Fruit fly (Drosophila melanogaster) whole organism, embryonic: ENCODE data around the gene CG10674.
A peak's percentile ranks its signal among the peaks of the same experiment; 100 is the strongest.

Experiments used
- Aef1 ChIP-seq: fragments of 200-800 bp; sonication (Bioruptor generic); IDR thresholded peaks from 3 replicates; pipeline ENCODE4 v1.3.6; 2022; ENCODE audit warnings: missing biosample characterization, missing genetic modification characterization
- CG1024 ChIP-seq: fragments of 200-800 bp; sonication (Bioruptor generic); IDR thresholded peaks from 2 replicates; pipeline ENCODE4 v1.3.6; 2022; ENCODE audit warnings: missing biosample characterization, missing genetic modification characterization
- CG10959 ChIP-seq: fragments of 200-800 bp; sonication (Bioruptor generic); IDR thresholded peaks from 2 replicates; pipeline ENCODE4 v1.3.6; 2022; ENCODE audit warnings: missing biosample characterization, missing genetic modification characterization
- CG11093 ChIP-seq: fragments of 200-800 bp; sonication (Bioruptor generic); IDR thresholded peaks from 3 replicates; pipeline ENCODE4 v1.3.6; 2022; ENCODE audit warnings: missing biosample characterization, missing genetic modification characterization
- CG11695 ChIP-seq: fragments of 200-800 bp; sonication (Bioruptor generic); IDR thresholded peaks from 3 replicates; pipeline ENCODE4 v1.3.6; 2022; ENCODE audit warnings: missing biosample characterization, missing genetic modification characterization
- CG12155 ChIP-seq: fragments of 200-800 bp; sonication (Bioruptor generic); optimal IDR thresholded peaks from 3 replicates; lab custom pipeline; 2016; ENCODE audit warnings: missing biosample characterization, missing genetic modification characterization
- CG1529 ChIP-seq: fragments of 200-800 bp; sonication (Bioruptor generic); optimal IDR thresholded peaks from 3 replicates; lab custom pipeline; 2018; ENCODE audit warnings: missing biosample characterization, missing genetic modification characterization
- CG17359 ChIP-seq: fragments of 200-800 bp; sonication (Bioruptor generic); optimal IDR thresholded peaks from 3 replicates; lab custom pipeline; 2018; ENCODE audit warnings: missing biosample characterization, mild to moderate bottlenecking, missing genetic modification characterization, moderate library complexity
- CG1832 ChIP-seq: fragments of 200-800 bp; sonication (Bioruptor generic); optimal IDR thresholded peaks from 2 replicates; lab custom pipeline; 2017; ENCODE audit warnings: missing biosample characterization, mild to moderate bottlenecking, missing genetic modification characterization, inconsistent platforms
- CG2202 ChIP-seq: fragments of 200-800 bp; sonication (Bioruptor generic); optimal IDR thresholded peaks from 2 replicates; lab custom pipeline; 2018; ENCODE audit warnings: missing biosample characterization, mild to moderate bottlenecking, missing genetic modification characterization
- CG2889 ChIP-seq: fragments of 200-800 bp; sonication (Bioruptor generic); IDR thresholded peaks from 3 replicates; pipeline ENCODE4 v1.3.6; 2022; ENCODE audit warnings: missing biosample characterization, missing genetic modification characterization
- CG30020 ChIP-seq: fragments of 200-800 bp; optimal IDR thresholded peaks from 2 replicates; lab custom pipeline; 2019; ENCODE audit warnings: missing biosample characterization, mild to moderate bottlenecking, missing genetic modification characterization, moderate library complexity
- CG30403 ChIP-seq: fragments of 200-800 bp; sonication (Bioruptor generic); optimal IDR thresholded peaks from 3 replicates; lab custom pipeline; 2016; ENCODE audit warnings: missing biosample characterization, missing genetic modification characterization
- CG32767 ChIP-seq: fragments of 200-800 bp; sonication (Bioruptor generic); IDR thresholded peaks from 2 replicates; pipeline ENCODE4 v1.3.6; 2022; ENCODE audit warnings: missing biosample characterization, missing genetic modification characterization
- CG3726 ChIP-seq: fragments of 200-800 bp; sonication (Bioruptor generic); IDR thresholded peaks from 3 replicates; pipeline ENCODE4, ENCODE4 v1.3.6; 2022; ENCODE audit warnings: missing biosample characterization, missing genetic modification characterization
- CG4282 ChIP-seq: fragments of 200-800 bp; sonication (Bioruptor generic); optimal IDR thresholded peaks from 2 replicates; lab custom pipeline; 2016; ENCODE audit warnings: missing biosample characterization, missing genetic modification characterization
- CG4360 ChIP-seq: fragments of 200-800 bp; sonication (Bioruptor generic); IDR thresholded peaks from 2 replicates; pipeline ENCODE4 v1.3.6; 2022; ENCODE audit warnings: missing biosample characterization, missing genetic modification characterization
- CG4730 ChIP-seq: fragments of 200-800 bp; sonication (Bioruptor generic); IDR thresholded peaks from 2 replicates; pipeline ENCODE4 v1.3.6; 2022; ENCODE audit warnings: missing biosample characterization, missing genetic modification characterization
- CG6765 ChIP-seq: fragments of 200-800 bp; sonication (Bioruptor generic); optimal IDR thresholded peaks from 3 replicates; lab custom pipeline; 2017; ENCODE audit warnings: missing biosample characterization, mild to moderate bottlenecking, missing genetic modification characterization
- CG8388 ChIP-seq: fragments of 200-800 bp; sonication (Bioruptor generic); optimal IDR thresholded peaks from 2 replicates; lab custom pipeline; 2019; ENCODE audit warnings: missing biosample characterization, mild to moderate bottlenecking, missing genetic modification characterization, moderate library complexity
- CG9215 ChIP-seq: fragments of 200-800 bp; sonication (Bioruptor generic); IDR thresholded peaks from 2 replicates; pipeline ENCODE4 v1.3.6; 2022; ENCODE audit warnings: missing biosample characterization, missing genetic modification characterization
- CG9932 ChIP-seq: fragments of 200-800 bp; sonication (Bioruptor generic); IDR thresholded peaks from 2 replicates; pipeline ENCODE4 v1.3.6; 2022; ENCODE audit warnings: missing biosample characterization, missing genetic modification characterization
- Chrac-16 ChIP-seq: fragments of 200-800 bp; sonication (Bioruptor generic); optimal IDR thresholded peaks from 3 replicates; lab custom pipeline; 2016; ENCODE audit warnings: missing biosample characterization, missing genetic modification characterization
- Deaf1 ChIP-seq: fragments of 200-800 bp; optimal IDR thresholded peaks from 3 replicates; lab custom pipeline; 2019; ENCODE audit warnings: missing biosample characterization, mild to moderate bottlenecking, missing genetic modification characterization, moderate library complexity
- Dek ChIP-seq: fragments of 200-800 bp; sonication (Bioruptor generic); optimal IDR thresholded peaks from 3 replicates; lab custom pipeline; 2019; ENCODE audit warnings: missing biosample characterization, mild to moderate bottlenecking, missing genetic modification characterization, moderate library complexity
- Dfd ChIP-seq, 2 experiments: fragments of >200 bp; optimal IDR thresholded peaks; 2 replicates each; lab custom pipeline; 2017; ENCODE audit warnings: missing biosample characterization in 2 of 2, missing genetic modification characterization in 2 of 2
- Hey ChIP-seq: fragments of 200-800 bp; sonication (Bioruptor generic); optimal IDR thresholded peaks from 3 replicates; lab custom pipeline; 2018; ENCODE audit warnings: missing biosample characterization, mild to moderate bottlenecking, missing genetic modification characterization
- Hr39 ChIP-seq: fragments of >200 bp; optimal IDR thresholded peaks from 2 replicates; lab custom pipeline; 2017
- Lim3 ChIP-seq: fragments of 200-800 bp; sonication (Bioruptor generic); IDR thresholded peaks from 2 replicates; pipeline ENCODE4 v1.3.6; 2022; ENCODE audit warnings: missing biosample characterization, missing genetic modification characterization
- Scr ChIP-seq: fragments of 200-800 bp; sonication (Bioruptor generic); IDR thresholded peaks from 2 replicates; pipeline ENCODE4 v1.3.6; 2022; ENCODE audit warnings: missing biosample characterization, missing genetic modification characterization; ENCODE audit not compliant: partially characterized antibody
- ato ChIP-seq: fragments of 200-800 bp; sonication (Bioruptor generic); IDR thresholded peaks from 2 replicates; pipeline ENCODE4 v1.3.6; 2022; ENCODE audit warnings: missing biosample characterization, missing genetic modification characterization; ENCODE audit not compliant: partially characterized antibody
- cg ChIP-seq: fragments of 200-800 bp; sonication (Bioruptor generic); optimal IDR thresholded peaks from 3 replicates; lab custom pipeline; 2019; ENCODE audit warnings: missing biosample characterization, mild to moderate bottlenecking, missing genetic modification characterization, moderate library complexity
- crc ChIP-seq: fragments of 200-800 bp; sonication (Bioruptor generic); optimal IDR thresholded peaks from 2 replicates; lab custom pipeline; 2016; ENCODE audit warnings: missing biosample characterization, missing genetic modification characterization
- gcm2 ChIP-seq: fragments of 200-800 bp; sonication (Bioruptor generic); optimal IDR thresholded peaks from 2 replicates; lab custom pipeline; 2016; ENCODE audit warnings: missing biosample characterization, missing genetic modification characterization
- grau ChIP-seq: fragments of 200-800 bp; optimal IDR thresholded peaks from 3 replicates; lab custom pipeline; 2019; ENCODE audit warnings: missing biosample characterization, mild to moderate bottlenecking, missing genetic modification characterization, moderate library complexity
- grn ChIP-seq: fragments of 200-800 bp; sonication (Bioruptor generic); optimal IDR thresholded peaks from 3 replicates; lab custom pipeline; 2017; ENCODE audit warnings: missing biosample characterization, missing genetic modification characterization
- insv ChIP-seq, 2 experiments: fragments of 200-800 bp; sonication (Bioruptor generic); optimal IDR thresholded peaks; 3 replicates each; lab custom pipeline; 2016 to 2018; ENCODE audit warnings: missing biosample characterization in 2 of 2, missing genetic modification characterization in 2 of 2
- kni ChIP-seq: fragments of 200-800 bp; sonication (Bioruptor generic); optimal IDR thresholded peaks from 3 replicates; lab custom pipeline; 2017; ENCODE audit warnings: mild to moderate bottlenecking, missing biosample characterization, missing genetic modification reagents, missing genetic modification characterization
- nerfin-1 ChIP-seq: fragments of 200-800 bp; sonication (Bioruptor generic); optimal IDR thresholded peaks from 3 replicates; lab custom pipeline; 2019; ENCODE audit warnings: missing biosample characterization, mild to moderate bottlenecking, missing genetic modification characterization, moderate library complexity
- nmo ChIP-seq: fragments of 200-800 bp; sonication (Bioruptor generic); optimal IDR thresholded peaks from 2 replicates; lab custom pipeline; 2018; ENCODE audit warnings: missing biosample characterization, mild to moderate bottlenecking, missing genetic modification characterization, moderate library complexity
- pb ChIP-seq: fragments of 200-800 bp; sonication (Bioruptor generic); optimal IDR thresholded peaks from 3 replicates; lab custom pipeline; 2016; ENCODE audit warnings: missing biosample characterization, missing genetic modification characterization
- peb ChIP-seq: fragments of 200-800 bp; sonication (Bioruptor generic); IDR thresholded peaks from 2 replicates; pipeline ENCODE4 v1.3.6; 2022; ENCODE audit warnings: missing biosample characterization, missing genetic modification characterization
- pfk ChIP-seq: fragments of 200-800 bp; sonication (Bioruptor generic); optimal IDR thresholded peaks from 2 replicates; lab custom pipeline; 2018; ENCODE audit warnings: missing biosample characterization, mild to moderate bottlenecking, missing genetic modification characterization, moderate library complexity
- row ChIP-seq: fragments of 200-800 bp; sonication (Bioruptor generic); IDR thresholded peaks from 3 replicates; pipeline ENCODE4 v1.3.6; 2022; ENCODE audit warnings: missing biosample characterization, missing genetic modification characterization
- slp2 ChIP-seq: fragments of 200-800 bp; sonication (Bioruptor generic); optimal IDR thresholded peaks from 2 replicates; lab custom pipeline; 2016; ENCODE audit warnings: missing biosample characterization, missing genetic modification characterization
- sr ChIP-seq: fragments of 200-800 bp; sonication (Bioruptor generic); IDR thresholded peaks from 3 replicates; pipeline ENCODE4 v1.3.6; 2022; ENCODE audit warnings: missing biosample characterization, missing genetic modification characterization
- tgo ChIP-seq: fragments of 200-800 bp; sonication (Bioruptor generic); IDR thresholded peaks from 3 replicates; pipeline ENCODE4 v1.3.6; 2022; ENCODE audit warnings: missing biosample characterization, missing genetic modification characterization
- unpg ChIP-seq: fragments of 200-800 bp; sonication (Bioruptor generic); optimal IDR thresholded peaks from 3 replicates; lab custom pipeline; 2018; ENCODE audit warnings: missing biosample characterization, mild to moderate bottlenecking, missing genetic modification characterization, moderate library complexity
- wek ChIP-seq: fragments of 200-800 bp; sonication (Bioruptor generic); optimal IDR thresholded peaks from 3 replicates; lab custom pipeline; 2018; ENCODE audit warnings: missing biosample characterization, mild to moderate bottlenecking, missing genetic modification characterization, moderate library complexity
- zfh1 ChIP-seq: fragments of 200-800 bp; sonication (Bioruptor generic); IDR thresholded peaks from 3 replicates; pipeline ENCODE4 v1.3.6; 2022; ENCODE audit warnings: missing biosample characterization, missing genetic modification characterization

The CG10674 gene

DNA sequence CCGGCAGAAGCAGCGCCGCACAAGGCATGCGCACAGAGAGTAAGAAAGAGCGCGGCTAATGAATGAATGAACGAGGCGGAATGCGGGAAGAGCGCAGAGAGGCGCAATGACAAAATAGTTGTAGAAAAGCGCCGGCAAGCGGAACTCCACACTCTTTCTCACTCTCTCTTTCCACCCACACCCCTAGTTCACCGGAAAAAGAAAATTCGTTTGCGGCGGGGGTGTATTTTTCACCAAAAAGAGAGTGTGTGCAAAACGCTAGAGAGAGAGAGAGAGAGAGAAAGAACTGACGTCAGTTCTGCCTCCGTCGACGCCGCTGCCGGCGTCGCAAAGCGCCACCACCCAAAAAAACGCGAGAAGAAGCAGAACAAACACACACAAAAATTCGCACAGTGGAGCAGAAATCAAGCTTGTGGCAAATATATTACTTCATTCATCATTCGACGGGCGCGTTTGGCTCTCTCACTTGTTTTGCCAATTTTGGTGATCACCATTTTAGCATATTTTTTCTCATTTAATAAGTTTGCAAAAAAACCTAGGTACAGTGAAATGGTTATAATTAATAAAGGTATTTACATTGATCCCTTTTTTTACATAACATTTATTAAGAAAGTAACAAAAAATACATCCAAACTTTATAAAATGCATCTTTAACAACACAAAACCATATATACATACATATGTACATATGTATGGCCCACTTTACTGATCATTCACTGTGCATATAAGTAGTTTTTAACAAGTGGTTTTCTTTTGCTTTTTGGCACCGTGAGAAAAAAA, 49.0 kb upstream of the CG10674 start (continued):
- TF ChIP-seq CG3726, result no peak
- peak; percentile 31 for TF ChIP-seq CG4282
- no peak for TF ChIP-seq grn (GFP tag; lab: Kevin White, UChicago)
- peak; percentile 37 for TF ChIP-seq Chrac-16 (GFP tag; lab: Kevin White, UChicago)
- TF ChIP-seq ato, result no peak
- no peak for TF ChIP-seq CG1024
- TF ChIP-seq CG1529 (GFP tag; lab: Kevin White, UChicago), result peak; percentile 23
- TF ChIP-seq gcm2 (GFP tag; lab: Kevin White, UChicago), result peak; percentile 19
- peak; percentile 42; the same call in 1 of the 2 replicates for TF ChIP-seq CG32767 (GFP tag; lab: Robert Waterston, UW)
- TF ChIP-seq CG4730 (GFP tag; lab: Robert Waterston, UW), result no peak
- peak; percentile 35; the same call in 1 of the 3 replicates for TF ChIP-seq tgo
- TF ChIP-seq Scr (GFP tag; lab: Robert Waterston, UW), result peak; percentile 47
- peak; percentile 73 for TF ChIP-seq grau (tag; lab: Kevin White, UChicago)
- TF ChIP-seq CG9932 (GFP tag; lab: Robert Waterston, UW), result peak; percentile 64
- TF ChIP-seq nerfin-1, result peak; percentile 90
- TF ChIP-seq CG12155 (GFP tag; lab: Kevin White, UChicago), result peak; percentile 55
- 0 out of 3 replicates have a peak, but pooled peaks have one; percentile 34 for TF ChIP-seq Aef1 (GFP tag; lab: Robert Waterston, UW)
- 0 out of 3 replicates have a peak, but pooled peaks have one; percentile 20 for TF ChIP-seq zfh1 (GFP tag; lab: Robert Waterston, UW)
- peak; percentile 63 for TF ChIP-seq row (GFP tag; lab: Robert Waterston, UW)
- no peak for TF ChIP-seq crc (GFP tag; lab: Kevin White, UChicago)
- peak; percentile 17 for TF ChIP-seq CG8388 (GFP tag; lab: Kevin White, UChicago)
- no peak for TF ChIP-seq peb
- TF ChIP-seq slp2 (GFP tag; lab: Kevin White, UChicago), result peak; percentile 11
- TF ChIP-seq cg (GFP tag; lab: Kevin White, UChicago), result peak; percentile 15
- TF ChIP-seq CG11695, result peak; percentile 61; the same call in 1 of the 3 replicates
- no peak for TF ChIP-seq Deaf1 (tag; lab: Kevin White, UChicago)
- TF ChIP-seq CG9215 (GFP tag; lab: Robert Waterston, UW), result peak; percentile 58
- no peak for TF ChIP-seq Dfd (GFP tag; optimal IDR thresholded peaks at IDR 0.05; lab: Kevin White, UChicago)
- TF ChIP-seq nmo (GFP tag; lab: Kevin White, UChicago), result peak; percentile 54
- no peak for TF ChIP-seq Hr39 (lab: Kevin White, UChicago)
- no peak for TF ChIP-seq Hey (tag; lab: Kevin White, UChicago)
- no peak; the same call in 1 of the 2 replicates for TF ChIP-seq CG4360 (GFP tag; lab: Robert Waterston, UW)
- no peak for TF ChIP-seq CG6765 (GFP tag; lab: Kevin White, UChicago)
- TF ChIP-seq Dek (tag; lab: Kevin White, UChicago), result peak; percentile 52
- TF ChIP-seq kni (GFP tag; lab: Kevin White, UChicago), result peak; percentile 7
- TF ChIP-seq CG10959 (GFP tag; lab: Robert Waterston, UW), result no peak
- TF ChIP-seq CG30403 (GFP tag; lab: Kevin White, UChicago), result peak; percentile 71
- TF ChIP-seq CG30020 (tag; lab: Kevin White, UChicago), result no peak
- no peak for TF ChIP-seq Lim3
- 0 out of 3 replicates have a peak, but pooled peaks have one; percentile 51 for TF ChIP-seq CG11093 (GFP tag; lab: Robert Waterston, UW)
- no peak for TF ChIP-seq CG2889 (GFP tag; lab: Robert Waterston, UW)
- peak; percentile 63 for TF ChIP-seq CG1832 (GFP tag; lab: Kevin White, UChicago)
- peak; percentile 47 for TF ChIP-seq CG17359 (tag; lab: Kevin White, UChicago)
- TF ChIP-seq unpg, result peak; percentile 20
- no peak for TF ChIP-seq wek (GFP tag; lab: Kevin White, UChicago)
- TF ChIP-seq insv (GFP tag; optimal IDR thresholded peaks at IDR 0.05; lab: Kevin White, UChicago), result no peak
- no peak for TF ChIP-seq pfk (GFP tag; lab: Kevin White, UChicago)
- no peak for TF ChIP-seq CG2202 (tag; lab: Kevin White, UChicago)
- TF ChIP-seq pb, result no peak
- peak; percentile 24; the same call in 1 of the 3 replicates for TF ChIP-seq sr
